Fruit fly (Drosophila melanogaster) whole organism, prepupa: ENCODE results near the gene Timp.

ENCODE experiments used
- Blimp-1 ChIP-seq: fragments of 200-800 bp; sonication (Bioruptor generic); optimal IDR thresholded peaks from 3 replicates; lab custom pipeline; 2017; ENCODE audit warnings: missing biosample characterization, missing genetic modification characterization, mild to moderate bottlenecking, moderate library complexity, missing genetic modification reagents
- CG10631 ChIP-seq: fragments of 200-800 bp; sonication (Bioruptor generic); optimal IDR thresholded peaks from 2 replicates; lab custom pipeline; 2016; ENCODE audit warnings: missing biosample characterization, missing genetic modification characterization
- CG10669 ChIP-seq: fragments of 200-800 bp; sonication (Bioruptor generic); optimal IDR thresholded peaks from 3 replicates; lab custom pipeline; 2018; ENCODE audit warnings: missing biosample characterization, mild to moderate bottlenecking, missing genetic modification characterization, moderate library complexity
- CG11294 ChIP-seq: fragments of 200-800 bp; sonication (Bioruptor generic); IDR thresholded peaks from 2 replicates; pipeline ENCODE4 v1.3.6; 2022; ENCODE audit warnings: missing biosample characterization, missing genetic modification characterization
- CG11762 ChIP-seq: fragments of 200-800 bp; sonication (Bioruptor generic); optimal IDR thresholded peaks from 3 replicates; lab custom pipeline; 2016; ENCODE audit warnings: missing biosample characterization, missing genetic modification characterization; ENCODE audit not compliant: insufficient read depth
- CG11902 ChIP-seq: fragments of 200-800 bp; sonication (Bioruptor generic); optimal IDR thresholded peaks from 3 replicates; lab custom pipeline; 2016; ENCODE audit warnings: missing biosample characterization, missing genetic modification characterization
- CG15336 ChIP-seq: fragments of 200-800 bp; sonication (Bioruptor generic); IDR thresholded peaks from 2 replicates; pipeline ENCODE4 v1.3.6; 2022; ENCODE audit warnings: missing biosample characterization, missing genetic modification characterization
- CG1621 ChIP-seq: fragments of 200-800 bp; sonication (Bioruptor generic); optimal IDR thresholded peaks from 3 replicates; lab custom pipeline; 2018; ENCODE audit warnings: missing biosample characterization, mild to moderate bottlenecking, missing genetic modification characterization
- CG16779 ChIP-seq: fragments of 200-800 bp; sonication (Bioruptor generic); optimal IDR thresholded peaks from 3 replicates; lab custom pipeline; 2017; ENCODE audit warnings: missing biosample characterization, mild to moderate bottlenecking, missing genetic modification characterization
- CG3032 ChIP-seq: fragments of 200-800 bp; optimal IDR thresholded peaks from 2 replicates; lab custom pipeline; 2019; ENCODE audit warnings: missing biosample characterization, mild to moderate bottlenecking, missing genetic modification characterization, moderate library complexity
- CG31627 ChIP-seq: fragments of 200-800 bp; sonication (Bioruptor generic); optimal IDR thresholded peaks from 3 replicates; lab custom pipeline; 2016; ENCODE audit warnings: missing biosample characterization, missing genetic modification characterization
- CG32006 ChIP-seq: fragments of 200-800 bp; sonication (Bioruptor generic); optimal IDR thresholded peaks from 3 replicates; lab custom pipeline; 2017; ENCODE audit warnings: missing biosample characterization, mild to moderate bottlenecking, missing genetic modification characterization
- CG34406 ChIP-seq: fragments of 200-800 bp; sonication (Bioruptor generic); optimal IDR thresholded peaks from 3 replicates; lab custom pipeline; 2016; ENCODE audit warnings: missing biosample characterization, missing genetic modification characterization
- CG3919 ChIP-seq: fragments of 200-800 bp; sonication (Bioruptor generic); optimal IDR thresholded peaks from 3 replicates; lab custom pipeline; 2016; ENCODE audit warnings: missing biosample characterization, missing genetic modification characterization
- CG4318 ChIP-seq: fragments of 200-800 bp; sonication (Bioruptor generic); optimal IDR thresholded peaks from 3 replicates; lab custom pipeline; 2017; ENCODE audit warnings: missing biosample characterization, mild to moderate bottlenecking, missing genetic modification characterization
- CG6276 ChIP-seq: fragments of 200-800 bp; sonication (Bioruptor generic); optimal IDR thresholded peaks from 2 replicates; lab custom pipeline; 2017; ENCODE audit warnings: missing biosample characterization, mild to moderate bottlenecking, missing genetic modification characterization
- CG6792 ChIP-seq: fragments of 200-800 bp; sonication (Bioruptor generic); optimal IDR thresholded peaks from 3 replicates; lab custom pipeline; 2016; ENCODE audit warnings: missing biosample characterization, missing genetic modification characterization
- CG6808 ChIP-seq: fragments of 200-800 bp; sonication (Bioruptor generic); optimal IDR thresholded peaks from 3 replicates; lab custom pipeline; 2017; ENCODE audit warnings: missing biosample characterization, missing genetic modification characterization, mild to moderate bottlenecking, moderate library complexity, missing genetic modification reagents
- CG6854 ChIP-seq: fragments of 200-800 bp; sonication (Bioruptor generic); optimal IDR thresholded peaks from 2 replicates; lab custom pipeline; 2017; ENCODE audit warnings: missing biosample characterization, mild to moderate bottlenecking, missing genetic modification characterization
- CG8119 ChIP-seq: fragments of 200-800 bp; sonication (Bioruptor generic); IDR thresholded peaks from 3 replicates; pipeline ENCODE4 v1.3.6; 2022; ENCODE audit warnings: missing biosample characterization, missing genetic modification characterization
- CG8319 ChIP-seq: fragments of 200-800 bp; sonication (Bioruptor generic); optimal IDR thresholded peaks from 3 replicates; lab custom pipeline; 2016; ENCODE audit warnings: missing biosample characterization, missing genetic modification characterization
- CG8632 ChIP-seq: fragments of 200-800 bp; sonication (Bioruptor generic); optimal IDR thresholded peaks from 3 replicates; lab custom pipeline; 2016; ENCODE audit warnings: missing biosample characterization, missing genetic modification characterization
- CG9139 ChIP-seq: fragments of 200-800 bp; sonication (Bioruptor generic); optimal IDR thresholded peaks from 3 replicates; lab custom pipeline; 2017; ENCODE audit warnings: missing biosample characterization, mild to moderate bottlenecking, missing genetic modification characterization
- Eip75B ChIP-seq: fragments of 200-800 bp; sonication (Bioruptor generic); optimal IDR thresholded peaks from 3 replicates; lab custom pipeline; 2016; ENCODE audit warnings: missing biosample characterization, missing genetic modification characterization
- Eip78C ChIP-seq: fragments of 200-800 bp; sonication (Bioruptor generic); peaks from one replicate; lab custom pipeline; 2016; ENCODE audit warnings: missing biosample characterization, missing genetic modification characterization
- Eip93F ChIP-seq: fragments of 200-800 bp; sonication (Bioruptor generic); optimal IDR thresholded peaks from 2 replicates; lab custom pipeline; 2016; ENCODE audit warnings: missing biosample characterization, mild to moderate bottlenecking, missing genetic modification characterization
- Ets21C ChIP-seq: fragments of 200-800 bp; sonication (Bioruptor generic); optimal IDR thresholded peaks from 3 replicates; lab custom pipeline; 2016; ENCODE audit warnings: missing biosample characterization, missing genetic modification characterization
- Gug ChIP-seq: fragments of 200-800 bp; sonication (Bioruptor generic); IDR thresholded peaks from 2 replicates; pipeline ENCODE4 v1.3.6; 2022; ENCODE audit warnings: missing biosample characterization, missing genetic modification characterization
- Hr39 ChIP-seq: fragments of 200-800 bp; sonication (Bioruptor generic); optimal IDR thresholded peaks from 2 replicates; lab custom pipeline; 2016; ENCODE audit warnings: missing biosample characterization, missing genetic modification characterization
- Lpt ChIP-seq: fragments of 200-800 bp; sonication (Bioruptor generic); optimal IDR thresholded peaks from 3 replicates; lab custom pipeline; 2016; ENCODE audit warnings: missing biosample characterization, missing genetic modification characterization
- Met ChIP-seq: fragments of 200-800 bp; sonication (Bioruptor generic); optimal IDR thresholded peaks from 3 replicates; lab custom pipeline; 2016; ENCODE audit warnings: missing biosample characterization, missing genetic modification characterization
- OdsH ChIP-seq: fragments of 200-800 bp; sonication (Bioruptor generic); optimal IDR thresholded peaks from 3 replicates; lab custom pipeline; 2016; ENCODE audit warnings: missing biosample characterization, missing genetic modification characterization
- Smox ChIP-seq: fragments of 200-800 bp; sonication (Bioruptor generic); optimal IDR thresholded peaks from 3 replicates; lab custom pipeline; 2016; ENCODE audit warnings: missing biosample characterization, missing genetic modification characterization
- Sox102F ChIP-seq: fragments of 200-800 bp; sonication (Bioruptor generic); optimal IDR thresholded peaks from 2 replicates; lab custom pipeline; 2016; ENCODE audit warnings: missing biosample characterization, mild to moderate bottlenecking, missing genetic modification characterization
- Sox14 ChIP-seq: fragments of 200-800 bp; sonication (Bioruptor generic); optimal IDR thresholded peaks from 3 replicates; lab custom pipeline; 2016; ENCODE audit warnings: missing biosample characterization, missing genetic modification characterization
- Sox15 ChIP-seq: fragments of 200-800 bp; sonication (Bioruptor generic); optimal IDR thresholded peaks from 3 replicates; lab custom pipeline; 2016; ENCODE audit warnings: missing biosample characterization, missing genetic modification characterization
- achi ChIP-seq: fragments of 200-800 bp; sonication (Bioruptor generic); optimal IDR thresholded peaks from 3 replicates; lab custom pipeline; 2016; ENCODE audit warnings: missing biosample characterization, missing genetic modification characterization
- acj6 ChIP-seq: fragments of 200-800 bp; sonication (Bioruptor generic); optimal IDR thresholded peaks from 3 replicates; lab custom pipeline; 2016; ENCODE audit warnings: missing biosample characterization, missing genetic modification characterization
- cyc ChIP-seq: fragments of 200-800 bp; sonication (Bioruptor generic); optimal IDR thresholded peaks from 3 replicates; lab custom pipeline; 2016; ENCODE audit warnings: missing biosample characterization, missing genetic modification characterization
- dac ChIP-seq: fragments of 200-800 bp; sonication (Bioruptor generic); optimal IDR thresholded peaks from 2 replicates; lab custom pipeline; 2017; ENCODE audit warnings: missing biosample characterization, mild to moderate bottlenecking, missing genetic modification characterization
- eg ChIP-seq: fragments of 200-800 bp; sonication (Bioruptor generic); IDR thresholded peaks from 3 replicates; pipeline ENCODE4 v1.3.6; 2022; ENCODE audit warnings: missing biosample characterization, missing genetic modification characterization
- esn ChIP-seq: fragments of 200-800 bp; sonication (Bioruptor generic); optimal IDR thresholded peaks from 2 replicates; lab custom pipeline; 2016; ENCODE audit warnings: missing biosample characterization, mild to moderate bottlenecking, missing genetic modification characterization, moderate library complexity
- fd59A ChIP-seq: fragments of 200-800 bp; sonication (Bioruptor generic); optimal IDR thresholded peaks from 2 replicates; lab custom pipeline; 2017; ENCODE audit warnings: missing biosample characterization, mild to moderate bottlenecking, missing genetic modification characterization, missing genetic modification reagents
- fd85E ChIP-seq: fragments of 200-800 bp; sonication (Bioruptor generic); optimal IDR thresholded peaks from 3 replicates; lab custom pipeline; 2016; ENCODE audit warnings: missing biosample characterization, missing genetic modification characterization
- fkh ChIP-seq: fragments of 200-800 bp; sonication (Bioruptor generic); optimal IDR thresholded peaks from 3 replicates; lab custom pipeline; 2017; ENCODE audit warnings: missing biosample characterization, mild to moderate bottlenecking, missing genetic modification characterization, moderate library complexity
- lz ChIP-seq: fragments of 200-800 bp; sonication (Bioruptor generic); optimal IDR thresholded peaks from 3 replicates; lab custom pipeline; 2016; ENCODE audit warnings: missing biosample characterization, missing genetic modification characterization
- net ChIP-seq: fragments of 200-800 bp; sonication (Bioruptor generic); optimal IDR thresholded peaks from 3 replicates; lab custom pipeline; 2016; ENCODE audit warnings: missing biosample characterization, missing genetic modification characterization
- pdm3 ChIP-seq: fragments of 200-800 bp; sonication (Bioruptor generic); optimal IDR thresholded peaks from 3 replicates; lab custom pipeline; 2016; ENCODE audit warnings: missing biosample characterization, missing genetic modification characterization
- salr ChIP-seq, 2 experiments: fragments of 200-800 bp; sonication (Bioruptor generic); optimal IDR thresholded peaks; 3 replicates each; lab custom pipeline; 2016 to 2018; ENCODE audit warnings: missing biosample characterization in 2 of 2, missing genetic modification characterization in 2 of 2, mild to moderate bottlenecking in 1 of 2
- spab ChIP-seq: fragments of 200-800 bp; sonication (Bioruptor generic); optimal IDR thresholded peaks from 2 replicates; lab custom pipeline; 2017; ENCODE audit warnings: missing biosample characterization, mild to moderate bottlenecking, missing genetic modification characterization, missing genetic modification reagents
- ss ChIP-seq, 2 experiments: fragments of 200-800 bp; sonication (Bioruptor generic); optimal IDR thresholded peaks; 2 replicates in 1 of 2; 3 replicates in 1 of 2; lab custom pipeline; 2017 to 2018; ENCODE audit warnings: mild to moderate bottlenecking in 2 of 2, missing biosample characterization in 2 of 2, missing genetic modification characterization in 2 of 2, moderate library complexity in 1 of 2
- svp ChIP-seq: fragments of 200-800 bp; sonication (Bioruptor generic); peaks from one replicate; lab custom pipeline; 2016; ENCODE audit warnings: missing biosample characterization, missing genetic modification characterization
- vri ChIP-seq: fragments of 200-800 bp; sonication (Bioruptor generic); optimal IDR thresholded peaks from 3 replicates; lab custom pipeline; 2016; ENCODE audit warnings: missing biosample characterization, mild to moderate bottlenecking, missing genetic modification characterization

Gene Timp

dm6 chr3R:10189520-10189919 is 23.3 kb downstream of the Timp start, which contains the start of gene CG12814:
Gene CG12814 (minus strand): TSS chr3R:10189603.
- peak; percentile 76; the same call in 2 of the 3 replicates for TF ChIP-seq eg (GFP tag; lab: Robert Waterston, UW)
- TF ChIP-seq Eip78C (GFP tag; lab: Kevin White, UChicago) = peak; percentile 66
- no peak for TF ChIP-seq Ets21C (GFP tag; lab: Kevin White, UChicago)
- no peak for TF ChIP-seq svp (GFP tag; lab: Kevin White, UChicago)
- peak; percentile 47 for TF ChIP-seq fkh (GFP tag; lab: Kevin White, UChicago)
- TF ChIP-seq ss (GFP tag; optimal IDR thresholded peaks at IDR 0.05; lab: Kevin White, UChicago) = peak; percentile 68 to 81
- no peak for TF ChIP-seq Met (GFP tag; lab: Kevin White, UChicago)
- peak; percentile 74 for TF ChIP-seq CG6808 (GFP tag; lab: Kevin White, UChicago)
- peak; percentile 19 for TF ChIP-seq esn (GFP tag; lab: Kevin White, UChicago)
- no peak for TF ChIP-seq fd85E
- no peak for TF ChIP-seq CG6792
- no peak for TF ChIP-seq CG32006 (GFP tag; lab: Kevin White, UChicago)
- TF ChIP-seq dac (GFP tag; lab: Kevin White, UChicago) = no peak
- TF ChIP-seq CG10631 = no peak
- TF ChIP-seq Blimp-1 = no peak
- TF ChIP-seq net (GFP tag; lab: Kevin White, UChicago) = peak; percentile 46
- TF ChIP-seq achi (GFP tag; lab: Kevin White, UChicago) = no peak
- TF ChIP-seq Smox (GFP tag; lab: Kevin White, UChicago) = no peak
- peak; percentile 17 for TF ChIP-seq CG11762 (GFP tag; lab: Kevin White, UChicago)
- TF ChIP-seq acj6 (GFP tag; lab: Kevin White, UChicago) = no peak
- TF ChIP-seq CG15336 (GFP tag; lab: Robert Waterston, UW) = peak; percentile 68
- peak; percentile 23 for TF ChIP-seq CG3032 (tag; lab: Kevin White, UChicago)
- no peak for TF ChIP-seq CG8319 (GFP tag; lab: Kevin White, UChicago)
- TF ChIP-seq CG6276 (GFP tag; lab: Kevin White, UChicago) = peak; percentile 64
- TF ChIP-seq salr (GFP tag; optimal IDR thresholded peaks at IDR 0.05; lab: Kevin White, UChicago) = no peak
- TF ChIP-seq CG11902 (GFP tag; lab: Kevin White, UChicago) = no peak
- no peak for TF ChIP-seq pdm3 (GFP tag; lab: Kevin White, UChicago)
- no peak for TF ChIP-seq Eip93F (GFP tag; lab: Kevin White, UChicago)
- TF ChIP-seq CG8119 (GFP tag; lab: Robert Waterston, UW) = peak; percentile 66; the same call in 2 of the 3 replicates
- TF ChIP-seq CG1621 (tag; lab: Kevin White, UChicago) = peak; percentile 55
- TF ChIP-seq Lpt (GFP tag; lab: Kevin White, UChicago) = no peak
- TF ChIP-seq cyc (GFP tag; lab: Kevin White, UChicago) = no peak
- peak; percentile 12 for TF ChIP-seq CG34406 (GFP tag; lab: Kevin White, UChicago)
- peak; percentile 83 for TF ChIP-seq CG9139 (GFP tag; lab: Kevin White, UChicago)
- no peak for TF ChIP-seq lz (GFP tag; lab: Kevin White, UChicago)
- TF ChIP-seq Sox14 (GFP tag; lab: Kevin White, UChicago) = peak; percentile 2
- TF ChIP-seq OdsH = no peak
- peak; percentile 8 for TF ChIP-seq fd59A (GFP tag; lab: Kevin White, UChicago)
- no peak for TF ChIP-seq CG11294 (GFP tag; lab: Robert Waterston, UW)
- TF ChIP-seq CG3919 (GFP tag; lab: Kevin White, UChicago) = peak; percentile 40
- TF ChIP-seq Hr39 = no peak
- TF ChIP-seq Eip75B = no peak
- TF ChIP-seq CG8632 = peak; percentile 25
- TF ChIP-seq Sox15 (GFP tag; lab: Kevin White, UChicago) = no peak
- peak; percentile 45 for TF ChIP-seq CG10669 (GFP tag; lab: Kevin White, UChicago)
- peak; percentile 15 for TF ChIP-seq spab (GFP tag; lab: Kevin White, UChicago)
- TF ChIP-seq Gug (GFP tag; lab: Robert Waterston, UW) = no peak
- TF ChIP-seq CG6854 (GFP tag; lab: Kevin White, UChicago) = no peak
- TF ChIP-seq CG16779 (tag; lab: Kevin White, UChicago) = peak; percentile 69
- no peak for TF ChIP-seq CG4318 (GFP tag; lab: Kevin White, UChicago)
- TF ChIP-seq CG31627 (GFP tag; lab: Kevin White, UChicago) = no peak
- peak; percentile 50 for TF ChIP-seq Sox102F (GFP tag; lab: Kevin White, UChicago)
- TF ChIP-seq vri (GFP tag; lab: Kevin White, UChicago) = peak; percentile 30
